Worm (Caenorhabditis elegans): Measurements from ENCODE around the gene F41C3.8.

DNA sequence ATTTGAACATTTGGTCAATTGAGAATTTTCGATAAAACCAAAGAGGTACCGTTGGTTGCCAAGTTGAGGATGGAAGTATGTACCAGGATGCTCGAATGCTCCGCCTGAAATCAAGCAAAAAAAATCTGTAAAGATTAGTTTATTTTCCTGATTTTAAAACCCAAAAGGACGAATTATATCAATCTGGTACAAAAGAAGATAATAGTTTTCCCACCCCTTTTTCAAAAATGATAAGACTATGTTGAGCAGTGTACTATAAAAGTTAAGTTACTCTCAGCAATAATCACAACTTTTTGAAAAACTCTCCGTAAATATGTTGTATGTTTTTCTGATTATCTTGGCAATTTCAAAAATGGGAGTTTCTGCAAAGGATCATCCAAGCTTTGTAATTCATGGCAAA is 42.6 kb downstream of the F41C3.8 start, which contains the start of gene F26G1.3:
- TF ChIP-seq sox-4 (tag; optimal IDR thresholded peaks at IDR 0.05) (no peak), sup-37 (GFP tag; optimal IDR thresholded peaks at IDR 0.05) (no peak), nhr-28 (tag; optimal IDR thresholded peaks at IDR 0.05) (no peak), blmp-1 (tag; optimal IDR thresholded peaks at IDR 0.05) (no peak), ceh-82 (tag; optimal IDR thresholded peaks at IDR 0.05) (no peak), sptf-1 (tag; optimal IDR thresholded peaks at IDR 0.05) (no peak), F16B12.6 (tag; optimal IDR thresholded peaks at IDR 0.05) (no peak), nhr-77 (tag; optimal IDR thresholded peaks at IDR 0.05) (no peak), isw-1 (GFP tag; IDR thresholded peaks at IDR 0.05) (no peak), unc-30 (tag; optimal IDR thresholded peaks at IDR 0.05) (no peak), swsn-7 (tag; optimal IDR thresholded peaks at IDR 0.05) (no peak)
